Fruit fly (Drosophila melanogaster): ENCODE data around the gene CG34454.
A peak's percentile ranks its signal among the peaks of the same experiment; 100 is the strongest.

The CG34454 gene

dm6 chr3L:257618-258475 is 25.7 kb upstream of the CG34454 start, which contains the start of the genes DIP2 and wac (continued):
- TF ChIP-seq Hr38 (GFP tag; optimal IDR thresholded peaks at IDR 0.05) (no peak), vri (GFP tag; optimal IDR thresholded peaks at IDR 0.05) (peak; percentile 78), Eip75B (GFP tag; optimal IDR thresholded peaks at IDR 0.05) (no peak), esn (GFP tag; optimal IDR thresholded peaks at IDR 0.05) (peak; percentile 78), CG7368 (GFP tag; optimal IDR thresholded peaks at IDR 0.05) (peak; percentile 60), CG10631 (GFP tag; optimal IDR thresholded peaks at IDR 0.05) (peak; percentile 72), acj6 (GFP tag; optimal IDR thresholded peaks at IDR 0.05) (peak; percentile 62), Sox102F (GFP tag; optimal IDR thresholded peaks at IDR 0.05) (no peak)

dm6 chr3L:248226-248758 is 16.1 kb upstream of the CG34454 start:
- no peak for TF ChIP-seq CG34406 (GFP tag; optimal IDR thresholded peaks at IDR 0.05)

dm6 chr3L:247482-248225 is 15.5 kb upstream of the CG34454 start, which contains the start of gene mthl14:
Gene mthl14 (plus strand): TSS chr3L:247491.
- no peak for TF ChIP-seq vri (GFP tag; optimal IDR thresholded peaks at IDR 0.05)
- peak; percentile 79 for TF ChIP-seq fkh (GFP tag; optimal IDR thresholded peaks at IDR 0.05)

dm6 chr3L:246644-247199 is 14.6 kb upstream of the CG34454 start:
- TF ChIP-seq lz (GFP tag; optimal IDR thresholded peaks at IDR 0.05): peak; percentile 67
- no peak for TF ChIP-seq CG6792 (GFP tag; optimal IDR thresholded peaks at IDR 0.05)
- TF ChIP-seq Hr39 (GFP tag; optimal IDR thresholded peaks at IDR 0.05): no peak
- TF ChIP-seq cyc (GFP tag; optimal IDR thresholded peaks at IDR 0.05): no peak
- peak; percentile 17 for TF ChIP-seq CG3032 (tag; optimal IDR thresholded peaks at IDR 0.05)
- no peak for TF ChIP-seq Sox14 (GFP tag; optimal IDR thresholded peaks at IDR 0.05)
- TF ChIP-seq Hr38 (GFP tag; optimal IDR thresholded peaks at IDR 0.05): no peak
- no peak for TF ChIP-seq fd59A (GFP tag; optimal IDR thresholded peaks at IDR 0.05)
- no peak for TF ChIP-seq spab (GFP tag; optimal IDR thresholded peaks at IDR 0.05)
- TF ChIP-seq pdm3 (GFP tag; optimal IDR thresholded peaks at IDR 0.05): no peak
- TF ChIP-seq OdsH (GFP tag; optimal IDR thresholded peaks at IDR 0.05): no peak
- TF ChIP-seq CG32006 (GFP tag; optimal IDR thresholded peaks at IDR 0.05): no peak
- no peak for TF ChIP-seq CG1621 (tag; optimal IDR thresholded peaks at IDR 0.05)
- no peak for TF ChIP-seq acj6 (GFP tag; optimal IDR thresholded peaks at IDR 0.05)
- TF ChIP-seq esn (GFP tag; optimal IDR thresholded peaks at IDR 0.05): peak; percentile 60
- no peak for TF ChIP-seq CG10669 (GFP tag; optimal IDR thresholded peaks at IDR 0.05)
- peak; percentile 97 for TF ChIP-seq achi (GFP tag; optimal IDR thresholded peaks at IDR 0.05)
- peak; percentile 91 for TF ChIP-seq Eip78C (GFP tag)
- no peak for TF ChIP-seq fd85E (GFP tag; optimal IDR thresholded peaks at IDR 0.05)
- TF ChIP-seq CG8119 (GFP tag; IDR thresholded peaks at IDR 0.05): no peak
- no peak for TF ChIP-seq Ets21C (GFP tag; optimal IDR thresholded peaks at IDR 0.05)
- TF ChIP-seq Smox (GFP tag; optimal IDR thresholded peaks at IDR 0.05): no peak
- TF ChIP-seq CG15336 (GFP tag; IDR thresholded peaks at IDR 0.05): no peak
- TF ChIP-seq CG34406 (GFP tag; optimal IDR thresholded peaks at IDR 0.05): no peak
- peak; percentile 25 for TF ChIP-seq CG6854 (GFP tag; optimal IDR thresholded peaks at IDR 0.05)
- no peak for TF ChIP-seq Ets96B (tag; optimal IDR thresholded peaks at IDR 0.05)
- TF ChIP-seq CG7368 (GFP tag; optimal IDR thresholded peaks at IDR 0.05): no peak
- no peak for TF ChIP-seq CG6808 (GFP tag; optimal IDR thresholded peaks at IDR 0.05)

Data from whole organism, prepupa.